Worm (Caenorhabditis elegans) whole organism, late embryonic: ENCODE results near the gene tbc-10.

Source experiments
- C08G9.2 ChIP-seq: sonication (generic microtip); optimal IDR thresholded peaks from 2 replicates; lab custom pipeline; 2016; ENCODE audit warnings: mild to moderate bottlenecking, missing genetic modification characterization, moderate library complexity, missing compliant biosample characterization
- F13H6.1 ChIP-seq: sonication (generic microtip); optimal IDR thresholded peaks from 2 replicates; lab custom pipeline; 2016; ENCODE audit warnings: missing genetic modification characterization, missing compliant biosample characterization
- K02D7.2 ChIP-seq: sonication (generic microtip); optimal IDR thresholded peaks from 2 replicates; lab custom pipeline; 2017; ENCODE audit warnings: mild to moderate bottlenecking, missing genetic modification characterization, missing compliant biosample characterization
- K09A11.1 ChIP-seq: sonication (generic microtip); optimal IDR thresholded peaks from 2 replicates; lab custom pipeline; 2017; ENCODE audit warnings: antibody characterized with exemption, mild to moderate bottlenecking, missing genetic modification characterization, missing compliant biosample characterization; ENCODE audit not compliant: insufficient read depth
- T23F11.4 ChIP-seq: fragments of 200-800 bp; sonication (Bioruptor generic); optimal IDR thresholded peaks from 2 replicates; lab custom pipeline; 2018; ENCODE audit warnings: mild to moderate bottlenecking, missing genetic modification characterization, missing compliant biosample characterization
- ahr-1 ChIP-seq: sonication (generic microtip); optimal IDR thresholded peaks from 2 replicates; lab custom pipeline; 2016; ENCODE audit warnings: missing genetic modification characterization, missing compliant biosample characterization
- ama-1 ChIP-seq: fragments of 150-350 bp; optimal IDR thresholded peaks from 2 replicates; lab custom pipeline; 2014
- ceh-14 ChIP-seq: sonication (generic microtip); optimal IDR thresholded peaks from 2 replicates; lab custom pipeline; 2016; ENCODE audit warnings: missing genotype, missing genetic modification characterization, missing compliant biosample characterization
- ceh-18 ChIP-seq: sonication (generic microtip); optimal IDR thresholded peaks from 2 replicates; lab custom pipeline; 2016; ENCODE audit warnings: missing genetic modification characterization, missing compliant biosample characterization
- ceh-2 ChIP-seq: sonication (generic microtip); optimal IDR thresholded peaks from 2 replicates; lab custom pipeline; 2016; ENCODE audit warnings: missing genotype, missing genetic modification characterization, missing compliant biosample characterization
- ceh-22 ChIP-seq: sonication (generic microtip); optimal IDR thresholded peaks from 2 replicates; lab custom pipeline; 2017; ENCODE audit warnings: missing biosample characterization, missing genetic modification characterization
- ceh-30 ChIP-seq: fragments of 150-350 bp; optimal IDR thresholded peaks from 2 replicates; lab custom pipeline; 2014; ENCODE audit warnings: missing biosample characterization, missing genetic modification characterization
- ceh-34 ChIP-seq: sonication (generic microtip); optimal IDR thresholded peaks from 2 replicates; lab custom pipeline; 2016; ENCODE audit warnings: mild to moderate bottlenecking, missing genetic modification characterization, missing compliant biosample characterization
- ceh-6 ChIP-seq: fragments of 200-800 bp; sonication (Bioruptor generic); optimal IDR thresholded peaks from 2 replicates; lab custom pipeline; 2018; ENCODE audit warnings: mild to moderate bottlenecking, missing genetic modification characterization, missing compliant biosample characterization
- ceh-9 ChIP-seq: sonication (generic microtip); optimal IDR thresholded peaks from 2 replicates; lab custom pipeline; 2016; ENCODE audit warnings: mild to moderate bottlenecking, missing genetic modification characterization, inconsistent platforms, missing compliant biosample characterization
- che-1 ChIP-seq: sonication (generic microtip); optimal IDR thresholded peaks from 2 replicates; lab custom pipeline; 2016; ENCODE audit warnings: mild to moderate bottlenecking, missing genetic modification characterization, missing compliant biosample characterization
- dmd-4 ChIP-seq: sonication (generic microtip); optimal IDR thresholded peaks from 2 replicates; lab custom pipeline; 2016; ENCODE audit warnings: borderline replicate concordance, missing genetic modification characterization, missing compliant biosample characterization
- elt-2 ChIP-seq: sonication (generic microtip); optimal IDR thresholded peaks from 2 replicates; lab custom pipeline; 2016; ENCODE audit warnings: missing genetic modification reagents, missing genetic modification characterization, missing compliant biosample characterization
- elt-4 ChIP-seq: sonication (generic microtip); optimal IDR thresholded peaks from 2 replicates; lab custom pipeline; 2016; ENCODE audit warnings: missing genetic modification characterization, missing compliant biosample characterization
- ets-4 ChIP-seq: sonication (generic microtip); optimal IDR thresholded peaks from 2 replicates; lab custom pipeline; 2016; ENCODE audit warnings: missing genetic modification characterization, missing compliant biosample characterization
- fax-1 ChIP-seq: sonication (generic microtip); optimal IDR thresholded peaks from 2 replicates; lab custom pipeline; 2016; ENCODE audit warnings: missing genotype, missing genetic modification characterization, missing compliant biosample characterization
- fkh-10 ChIP-seq: fragments of 150-350 bp; optimal IDR thresholded peaks from 2 replicates; lab custom pipeline; 2014; ENCODE audit warnings: missing biosample characterization, missing genetic modification reagents, missing genetic modification characterization
- fkh-6 ChIP-seq: sonication (generic microtip); optimal IDR thresholded peaks from 2 replicates; lab custom pipeline; 2016; ENCODE audit warnings: missing genetic modification characterization, missing compliant biosample characterization
- gmeb-2 ChIP-seq: sonication (generic microtip); optimal IDR thresholded peaks from 2 replicates; lab custom pipeline; 2016; ENCODE audit warnings: missing genetic modification characterization, inconsistent platforms, missing compliant biosample characterization
- hlh-13 ChIP-seq: fragments of 200-800 bp; sonication (Bioruptor generic); optimal IDR thresholded peaks from 2 replicates; lab custom pipeline; 2018; ENCODE audit warnings: mild to moderate bottlenecking, missing genetic modification characterization, missing compliant biosample characterization
- hlh-30 ChIP-seq: sonication (generic microtip); optimal IDR thresholded peaks from 2 replicates; lab custom pipeline; 2017; ENCODE audit warnings: antibody characterized with exemption, missing genetic modification characterization, missing compliant biosample characterization; ENCODE audit not compliant: insufficient read depth
- hlh-8 ChIP-seq: sonication (generic microtip); optimal IDR thresholded peaks from 2 replicates; lab custom pipeline; 2016; ENCODE audit warnings: missing genotype, missing genetic modification characterization, missing compliant biosample characterization
- lin-11 ChIP-seq: fragments of 200-800 bp; sonication (Bioruptor generic); optimal IDR thresholded peaks from 2 replicates; lab custom pipeline; 2018; ENCODE audit warnings: mild to moderate bottlenecking, missing genetic modification characterization, missing compliant biosample characterization
- madf-2 ChIP-seq: sonication (generic microtip); optimal IDR thresholded peaks from 2 replicates; lab custom pipeline; 2017; ENCODE audit warnings: missing genetic modification characterization, missing compliant biosample characterization
- nfya-1 ChIP-seq: sonication (generic microtip); optimal IDR thresholded peaks from 2 replicates; lab custom pipeline; 2017; ENCODE audit warnings: missing genetic modification characterization, mild to moderate bottlenecking, missing compliant biosample characterization, antibody characterized with exemption, moderate library complexity
- nhr-11 ChIP-seq: fragments of 150-350 bp; optimal IDR thresholded peaks from 2 replicates; lab custom pipeline; 2014; ENCODE audit warnings: missing biosample characterization, missing genetic modification characterization
- nhr-232 ChIP-seq: sonication (generic microtip); optimal IDR thresholded peaks from 2 replicates; lab custom pipeline; 2016; ENCODE audit warnings: missing genetic modification characterization, missing compliant biosample characterization
- pat-9 ChIP-seq: fragments of 200-800 bp; sonication (Bioruptor generic); optimal IDR thresholded peaks from 2 replicates; lab custom pipeline; 2018; ENCODE audit warnings: mild to moderate bottlenecking, missing genetic modification characterization, moderate library complexity, missing compliant biosample characterization
- pha-2 ChIP-seq: sonication (generic microtip); optimal IDR thresholded peaks from 2 replicates; lab custom pipeline; 2017; ENCODE audit warnings: mild to moderate bottlenecking, missing genetic modification characterization, missing compliant biosample characterization
- pqm-1 ChIP-seq: sonication (generic microtip); optimal IDR thresholded peaks from 2 replicates; lab custom pipeline; 2016; ENCODE audit warnings: missing genetic modification characterization, missing compliant biosample characterization
- pros-1 ChIP-seq: fragments of 150-350 bp; optimal IDR thresholded peaks from 2 replicates; lab custom pipeline; 2014; ENCODE audit warnings: missing biosample characterization, missing genetic modification reagents, missing genetic modification characterization
- ref-2 ChIP-seq: sonication (generic microtip); optimal IDR thresholded peaks from 2 replicates; lab custom pipeline; 2016; ENCODE audit warnings: missing genetic modification characterization, missing compliant biosample characterization
- rnt-1 ChIP-seq: sonication (generic microtip); optimal IDR thresholded peaks from 2 replicates; lab custom pipeline; 2016; ENCODE audit warnings: missing genetic modification characterization, missing compliant biosample characterization
- sox-2 ChIP-seq: fragments of 200-800 bp; sonication (Bioruptor generic); IDR thresholded peaks from 2 replicates; pipeline ENCODE4 v1.3.6; 2022; ENCODE audit warnings: missing genetic modification reagents, missing genetic modification characterization, missing compliant biosample characterization
- sox-4 ChIP-seq: sonication (generic microtip); optimal IDR thresholded peaks from 2 replicates; lab custom pipeline; 2017; ENCODE audit warnings: mild to moderate bottlenecking, missing genetic modification characterization, inconsistent platforms, missing compliant biosample characterization
- syd-9 ChIP-seq: sonication (generic microtip); optimal IDR thresholded peaks from 2 replicates; lab custom pipeline; 2016; ENCODE audit warnings: mild to moderate bottlenecking, missing genetic modification characterization, moderate library complexity, missing compliant biosample characterization
- unc-3 ChIP-seq, 2 experiments: fragments of 200-800 bp in 1 of 2; sonication (Bioruptor generic) in 1 of 2; sonication (generic microtip) in 1 of 2; conservative IDR thresholded peaks in 1 of 2; optimal IDR thresholded peaks in 1 of 2; 2 replicates each; pipeline versions ENCODE4 v1.3.6 to Lab custom; 2016 to 2022; ENCODE audit warnings: missing compliant biosample characterization in 2 of 2, missing genetic modification characterization in 2 of 2, missing genetic modification reagents in 1 of 2
- unc-42 ChIP-seq: sonication (generic microtip); optimal IDR thresholded peaks from 2 replicates; lab custom pipeline; 2016; ENCODE audit warnings: missing genotype, missing genetic modification characterization, missing compliant biosample characterization
- unc-86 ChIP-seq: sonication (generic microtip); optimal IDR thresholded peaks from 2 replicates; lab custom pipeline; 2016; ENCODE audit warnings: missing genetic modification characterization, missing compliant biosample characterization
- ztf-16 ChIP-seq: sonication (generic microtip); optimal IDR thresholded peaks from 2 replicates; lab custom pipeline; 2017; ENCODE audit warnings: missing genetic modification characterization, missing compliant biosample characterization

Gene tbc-10

DNA sequence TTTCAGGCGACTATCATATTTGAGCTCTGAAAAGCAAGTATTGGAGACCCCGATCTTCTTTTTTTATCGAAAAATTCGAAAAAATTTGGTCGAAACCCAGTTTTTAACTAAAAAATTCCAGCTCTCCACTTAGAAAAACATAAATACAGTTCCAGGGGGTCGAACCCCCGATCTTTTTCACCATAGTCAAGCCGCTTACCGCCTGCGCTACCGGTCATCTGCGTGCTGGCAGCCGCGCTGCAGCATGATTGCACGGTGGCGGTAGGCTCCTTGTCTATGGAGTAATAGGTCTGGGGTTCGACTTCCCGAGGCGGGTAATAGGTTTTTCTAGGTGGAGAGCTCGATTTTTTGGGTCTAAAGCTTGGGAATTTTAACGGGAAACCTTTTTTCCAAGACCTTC, 26.7 kb downstream of the tbc-10 start, which contains the start of gene clc-24:
Gene clc-24 (plus strand): TSS at position 263 of the 400 bp plus-strand sequence.
- TF ChIP-seq elt-2 (tag; lab: Kevin White, UChicago): no peak
- TF ChIP-seq ahr-1 (tag; lab: Kevin White, UChicago): no peak
- TF ChIP-seq fkh-10 (GFP tag; lab: Kevin White, UChicago): no peak
- no peak for TF ChIP-seq hlh-30 (tag; lab: Kevin White, UChicago)
- no peak for TF ChIP-seq fkh-6 (tag; lab: Kevin White, UChicago)
- TF ChIP-seq sox-4 (tag; lab: Kevin White, UChicago): no peak
- TF ChIP-seq unc-42 (tag; lab: Kevin White, UChicago): no peak
- no peak for TF ChIP-seq T23F11.4 (GFP tag; lab: Kevin White, UChicago)
- TF ChIP-seq ceh-14: no peak
- TF ChIP-seq syd-9: no peak
- no peak for TF ChIP-seq F13H6.1
- TF ChIP-seq ets-4 (tag; lab: Kevin White, UChicago): no peak
- TF ChIP-seq ceh-18: no peak
- no peak for TF ChIP-seq C08G9.2 (tag; lab: Kevin White, UChicago)
- TF ChIP-seq ceh-9 (tag; lab: Kevin White, UChicago): no peak
- TF ChIP-seq ceh-2 (tag; lab: Kevin White, UChicago): no peak
- no peak for TF ChIP-seq pha-2 (tag; lab: Kevin White, UChicago)
- TF ChIP-seq, all 69 proteins: peak for 0

DNA sequence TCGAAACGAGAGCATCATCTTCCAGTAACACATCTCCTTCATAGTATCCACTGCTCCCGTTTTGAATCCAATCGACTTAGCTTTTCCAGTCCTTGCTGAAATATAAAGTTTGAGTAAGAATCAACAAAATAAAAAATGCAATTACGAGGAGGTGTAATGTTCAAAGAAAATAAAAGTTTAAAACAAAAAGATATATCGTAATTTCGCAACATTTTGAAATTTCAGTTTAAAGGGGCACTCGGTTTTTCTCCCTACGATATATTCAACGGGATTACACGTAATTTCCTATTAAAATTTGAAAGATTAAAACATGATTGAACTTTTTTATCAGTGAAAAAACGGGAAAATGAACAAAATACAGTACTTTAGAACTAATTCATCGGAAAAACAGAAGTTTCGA, 33.0 kb downstream of the tbc-10 start, which contains the start of gene Y34F4.3:
Gene Y34F4.3 (minus strand): TSS at position 101 of the 400 bp plus-strand sequence.
- no peak for TF ChIP-seq hlh-13 (GFP tag; lab: Kevin White, UChicago)
- TF ChIP-seq elt-2 (tag; lab: Kevin White, UChicago): no peak
- no peak for TF ChIP-seq che-1 (tag; lab: Kevin White, UChicago)
- no peak for TF ChIP-seq ama-1
- TF ChIP-seq rnt-1 (tag; lab: Kevin White, UChicago): no peak
- TF ChIP-seq ceh-30 (tag; lab: Kevin White, UChicago): no peak
- TF ChIP-seq gmeb-2 (tag; lab: Kevin White, UChicago): no peak
- TF ChIP-seq nhr-232 (tag; lab: Kevin White, UChicago): no peak
- no peak for TF ChIP-seq nhr-11 (tag; lab: Kevin White, UChicago)
- no peak for TF ChIP-seq F13H6.1
- TF ChIP-seq ceh-34 (tag; lab: Kevin White, UChicago): no peak
- TF ChIP-seq ztf-16 (tag; lab: Kevin White, UChicago): no peak
- TF ChIP-seq lin-11 (tag; lab: Kevin White, UChicago): no peak

DNA sequence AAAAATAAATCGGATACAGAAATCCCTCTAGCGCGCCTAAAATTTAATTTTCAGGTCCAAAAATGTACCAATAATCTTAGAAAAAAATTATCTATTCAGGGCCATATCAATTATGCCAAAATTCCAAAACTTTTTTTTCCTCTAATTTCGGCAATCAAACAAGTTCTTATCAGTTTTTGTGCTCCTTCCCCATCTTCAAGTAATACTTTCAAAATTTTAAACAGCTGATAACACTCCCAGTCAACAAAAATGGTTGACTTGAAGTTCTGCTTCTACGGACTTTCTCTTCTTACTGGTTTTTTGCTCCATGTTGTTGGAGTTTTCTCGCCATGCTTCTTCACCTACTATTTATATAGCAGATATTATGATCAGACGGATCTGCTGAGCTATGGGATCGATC, 37.7 kb downstream of the tbc-10 start, which contains the start of gene clc-23:
Gene clc-23 (plus strand): TSS at position 223 of the 400 bp plus-strand sequence.
- no peak for TF ChIP-seq unc-3 (GFP tag; conservative IDR thresholded peaks at IDR 0.05; lab: Robert Waterston, UW)
- no peak for TF ChIP-seq unc-3 (tag; optimal IDR thresholded peaks at IDR 0.05; lab: Kevin White, UChicago)
- no peak for TF ChIP-seq lin-11 (tag; lab: Kevin White, UChicago)
- TF ChIP-seq pat-9: no peak
- no peak for TF ChIP-seq K02D7.2 (tag; lab: Kevin White, UChicago)
- no peak for TF ChIP-seq pros-1 (tag; lab: Kevin White, UChicago)
- TF ChIP-seq nfya-1 (tag; lab: Kevin White, UChicago): no peak
- TF ChIP-seq ceh-18: no peak
- no peak for TF ChIP-seq ref-2 (tag; lab: Kevin White, UChicago)
- no peak for TF ChIP-seq fax-1 (tag; lab: Kevin White, UChicago)
- no peak for TF ChIP-seq elt-4

DNA sequence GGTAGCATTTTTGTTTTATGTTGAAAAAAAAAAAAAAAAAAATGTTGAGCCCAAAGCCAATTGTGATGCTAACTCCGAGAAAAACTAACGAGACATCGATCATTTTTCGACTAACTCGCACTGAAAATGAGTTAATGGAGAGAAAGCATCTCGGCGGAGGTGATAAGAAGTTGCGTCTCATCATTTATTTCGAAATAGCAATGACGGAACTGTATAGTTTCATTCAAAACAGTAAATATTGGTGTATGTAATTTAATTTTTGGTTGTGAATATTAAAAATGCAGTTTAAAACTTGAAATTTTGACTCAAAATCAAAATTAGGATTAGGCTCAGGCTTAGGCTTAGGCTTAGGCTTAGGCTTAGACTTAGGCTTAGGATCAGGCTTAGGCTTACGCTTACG, 43.2 kb downstream of the tbc-10 start, which contains the start of gene clc-25:
Gene clc-25 (minus strand): TSS at position 101 of the 400 bp plus-strand sequence.
- no peak for TF ChIP-seq madf-2 (tag; lab: Kevin White, UChicago)
- TF ChIP-seq ahr-1 (tag; lab: Kevin White, UChicago): no peak
- TF ChIP-seq fax-1 (tag; lab: Kevin White, UChicago): no peak
- no peak for TF ChIP-seq K09A11.1 (tag; lab: Kevin White, UChicago)
- TF ChIP-seq T23F11.4 (GFP tag; lab: Kevin White, UChicago): no peak
- TF ChIP-seq pqm-1 (tag; lab: Kevin White, UChicago): no peak
- TF ChIP-seq ceh-22: no peak
- no peak for TF ChIP-seq sox-2 (GFP tag; lab: Robert Waterston, UW)
- no peak for TF ChIP-seq nhr-232 (tag; lab: Kevin White, UChicago)
- TF ChIP-seq syd-9: no peak
- no peak for TF ChIP-seq hlh-8 (tag; lab: Kevin White, UChicago)
- no peak for TF ChIP-seq dmd-4 (tag; lab: Kevin White, UChicago)
- no peak for TF ChIP-seq pros-1 (tag; lab: Kevin White, UChicago)
- TF ChIP-seq ets-4 (tag; lab: Kevin White, UChicago): no peak
- no peak for TF ChIP-seq ceh-6 (GFP tag; lab: Kevin White, UChicago)
- no peak for TF ChIP-seq unc-86
- TF ChIP-seq elt-4: no peak
